Fruit fly (Drosophila melanogaster) Kc167 (cell line): Measurements from ENCODE around the gene boss.

Source experiments
- Myc ChIP-seq: fragments of >200 bp; optimal IDR thresholded peaks from 2 replicates; lab custom pipeline; 2017; ENCODE audit warnings: missing external identifiers
- Sin3A ChIP-seq: fragments of >200 bp; optimal IDR thresholded peaks from 2 replicates; lab custom pipeline; 2018; ENCODE audit warnings: missing external identifiers
- h ChIP-seq: fragments of >200 bp; optimal IDR thresholded peaks from 3 replicates; lab custom pipeline; 2018; ENCODE audit warnings: missing external identifiers
- insv ChIP-seq: fragments of >200 bp; optimal IDR thresholded peaks from 3 replicates; lab custom pipeline; 2018; ENCODE audit warnings: missing external identifiers
- psq ChIP-seq: fragments of >200 bp; optimal IDR thresholded peaks from 2 replicates; lab custom pipeline; 2017; ENCODE audit warnings: missing external identifiers
- ttk ChIP-seq: sonication (Bioruptor generic); optimal IDR thresholded peaks from 2 replicates; lab custom pipeline; 2017; ENCODE audit warnings: missing external identifiers

DNA sequence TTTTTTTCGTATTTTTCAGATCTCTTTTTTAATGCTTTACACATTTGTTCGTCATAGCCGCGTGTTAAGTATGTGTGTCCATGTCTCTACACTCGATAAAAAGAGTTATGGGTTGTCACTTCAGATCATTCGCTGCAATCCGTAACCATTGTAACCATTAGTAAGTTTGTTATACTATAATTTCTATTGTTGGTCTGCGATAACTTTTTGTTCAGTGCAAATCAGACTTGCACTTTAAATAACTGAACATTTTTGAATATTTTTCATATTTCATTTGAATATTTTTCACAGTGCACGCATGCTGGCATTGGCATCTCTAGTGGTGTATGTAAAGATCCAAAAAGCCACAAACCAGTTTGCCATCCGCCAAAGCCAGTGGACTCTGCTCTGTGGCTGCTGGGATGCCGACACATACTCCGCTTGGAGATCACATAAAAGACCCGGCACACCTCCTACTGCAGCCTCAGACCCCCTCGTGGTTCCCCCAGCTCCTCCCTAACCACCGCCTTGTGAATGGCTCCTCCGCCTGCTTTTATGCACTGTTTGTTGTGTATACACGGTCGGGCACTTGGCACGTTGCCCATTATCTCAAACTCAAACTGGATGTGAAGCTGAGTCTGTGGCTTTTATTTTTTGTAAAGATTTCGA, 47.2 kb downstream of the boss start:
- TF ChIP-seq psq (lab: Kevin White, UChicago) (no peak), Sin3A (lab: Kevin White, UChicago) (no peak), insv (no peak), ttk (no peak), Myc (lab: Kevin White, UChicago) (no peak), h (lab: Kevin White, UChicago) (no peak)
